Fruit fly (Drosophila melanogaster) whole organism, embryonic: ENCODE measurements around the gene Dpy-30L1.
A peak's percentile ranks its signal among the peaks of the same experiment; 100 is the strongest.

Experiments used
- Ada2b ChIP-seq: fragments of 200-800 bp; sonication (Bioruptor generic); IDR thresholded peaks from 2 replicates; pipeline ENCODE4 v1.3.6; 2022; ENCODE audit warnings: missing biosample characterization, missing genetic modification characterization
- Awh ChIP-seq: fragments of 200-800 bp; sonication (Bioruptor generic); IDR thresholded peaks from 2 replicates; pipeline ENCODE4, ENCODE4 v1.3.6; 2022; ENCODE audit warnings: missing biosample characterization, missing genetic modification characterization
- CG12071 ChIP-seq: fragments of 200-800 bp; sonication (Bioruptor generic); optimal IDR thresholded peaks from 3 replicates; lab custom pipeline; 2018; ENCODE audit warnings: missing biosample characterization, mild to moderate bottlenecking, missing genetic modification characterization
- CG12299 ChIP-seq: fragments of 200-800 bp; sonication (Bioruptor generic); optimal IDR thresholded peaks from 2 replicates; lab custom pipeline; 2018; ENCODE audit warnings: missing biosample characterization, mild to moderate bottlenecking, missing genetic modification characterization
- CG12391 ChIP-seq: fragments of 200-800 bp; sonication (Bioruptor generic); optimal IDR thresholded peaks from 3 replicates; lab custom pipeline; 2018; ENCODE audit warnings: missing biosample characterization, mild to moderate bottlenecking, missing genetic modification characterization, moderate library complexity
- CG14441 ChIP-seq: fragments of 200-800 bp; sonication (Bioruptor generic); IDR thresholded peaks from 2 replicates; pipeline ENCODE4 v1.3.6; 2022; ENCODE audit warnings: missing biosample characterization, missing genetic modification characterization
- CG1647 ChIP-seq: fragments of 200-800 bp; sonication (Bioruptor generic); optimal IDR thresholded peaks from 3 replicates; lab custom pipeline; 2016; ENCODE audit warnings: missing biosample characterization, missing genetic modification characterization
- CG2116 ChIP-seq: fragments of 200-800 bp; sonication (Bioruptor generic); optimal IDR thresholded peaks from 3 replicates; lab custom pipeline; 2018; ENCODE audit warnings: missing biosample characterization, mild to moderate bottlenecking, missing genetic modification characterization
- CG3065 ChIP-seq: fragments of 200-800 bp; sonication (Bioruptor generic); optimal IDR thresholded peaks from 2 replicates; lab custom pipeline; 2016; ENCODE audit warnings: missing biosample characterization, missing genetic modification characterization
- CG3847 ChIP-seq: fragments of 200-800 bp; sonication (Bioruptor generic); IDR thresholded peaks from 2 replicates; pipeline ENCODE4 v1.3.6; 2022; ENCODE audit warnings: missing biosample characterization, missing genetic modification characterization
- CG4328 ChIP-seq: fragments of 200-800 bp; sonication (Bioruptor generic); optimal IDR thresholded peaks from 3 replicates; lab custom pipeline; 2017; ENCODE audit warnings: missing biosample characterization, missing genetic modification reagents, missing genetic modification characterization
- CG4404 ChIP-seq: fragments of 200-800 bp; sonication (Bioruptor generic); IDR thresholded peaks from 2 replicates; pipeline ENCODE4 v1.3.6; 2022; ENCODE audit warnings: missing biosample characterization, missing genetic modification characterization
- CG4424 ChIP-seq: fragments of 200-800 bp; sonication (Bioruptor generic); optimal IDR thresholded peaks from 3 replicates; lab custom pipeline; 2016; ENCODE audit warnings: missing biosample characterization, missing genetic modification characterization
- CG6272 ChIP-seq: fragments of 200-800 bp; sonication (Bioruptor generic); IDR thresholded peaks from 2 replicates; pipeline ENCODE4 v1.3.6; 2022; ENCODE audit warnings: missing biosample characterization, missing genetic modification characterization
- CG7839 ChIP-seq: fragments of 200-800 bp; sonication (Bioruptor generic); optimal IDR thresholded peaks from 3 replicates; lab custom pipeline; 2018; ENCODE audit warnings: missing biosample characterization, mild to moderate bottlenecking, missing genetic modification characterization, moderate library complexity
- CG9215 ChIP-seq: fragments of 200-800 bp; sonication (Bioruptor generic); IDR thresholded peaks from 2 replicates; pipeline ENCODE4 v1.3.6; 2022; ENCODE audit warnings: missing biosample characterization, missing genetic modification characterization
- CkIIα-i1 ChIP-seq: fragments of 200-800 bp; sonication (Bioruptor generic); IDR thresholded peaks from 2 replicates; pipeline ENCODE4 v1.3.6; 2022; ENCODE audit warnings: missing biosample characterization, missing genetic modification characterization
- Deaf1 ChIP-seq: fragments of 200-800 bp; optimal IDR thresholded peaks from 3 replicates; lab custom pipeline; 2019; ENCODE audit warnings: missing biosample characterization, mild to moderate bottlenecking, missing genetic modification characterization, moderate library complexity
- Drgx ChIP-seq: fragments of 200-800 bp; sonication (Bioruptor generic); IDR thresholded peaks from 2 replicates; pipeline ENCODE4 v1.3.6; 2022; ENCODE audit warnings: missing biosample characterization, missing genetic modification characterization
- ERR ChIP-seq: fragments of 200-800 bp; sonication (Bioruptor generic); optimal IDR thresholded peaks from 2 replicates; lab custom pipeline; 2016; ENCODE audit warnings: missing biosample characterization, missing genetic modification characterization
- Ets97D ChIP-seq: fragments of 200-800 bp; sonication (Bioruptor generic); optimal IDR thresholded peaks from 3 replicates; lab custom pipeline; 2016; ENCODE audit warnings: missing biosample characterization, missing genetic modification characterization
- Gsc ChIP-seq: fragments of 200-800 bp; sonication (Bioruptor generic); IDR thresholded peaks from 2 replicates; pipeline ENCODE4 v1.3.6; 2022; ENCODE audit warnings: missing biosample characterization, missing genetic modification characterization
- Hmr ChIP-seq: fragments of 200-800 bp; sonication (Bioruptor generic); optimal IDR thresholded peaks from 3 replicates; lab custom pipeline; 2017; ENCODE audit warnings: mild to moderate bottlenecking, missing biosample characterization, missing genetic modification reagents, missing genetic modification characterization
- NK7.1 ChIP-seq: fragments of 200-800 bp; sonication (Bioruptor generic); optimal IDR thresholded peaks from 3 replicates; lab custom pipeline; 2016; ENCODE audit warnings: missing biosample characterization, missing genetic modification characterization
- Ssrp ChIP-seq: fragments of 200-800 bp; sonication (Bioruptor generic); optimal IDR thresholded peaks from 2 replicates; lab custom pipeline; 2018; ENCODE audit warnings: missing biosample characterization, mild to moderate bottlenecking, missing genetic modification characterization, moderate library complexity
- Trl ChIP-seq, 3 experiments: fragments of >200 bp in 2 of 3; fragments of 200-800 bp in 1 of 3; sonication (Bioruptor generic) in 1 of 3; optimal IDR thresholded peaks; 2 replicates in 1 of 3; 3 replicates in 2 of 3; lab custom pipeline; 2016 to 2017; ENCODE audit warnings: missing biosample characterization in 1 of 3, missing genetic modification characterization in 1 of 3
- ara ChIP-seq: fragments of 200-800 bp; sonication (Bioruptor generic); IDR thresholded peaks from 2 replicates; pipeline ENCODE4 v1.3.6; 2022; ENCODE audit warnings: missing biosample characterization, missing genetic modification characterization
- chinmo ChIP-seq: fragments of 200-800 bp; sonication (Bioruptor generic); IDR thresholded peaks from 4 replicates; pipeline ENCODE4 v1.3.6; 2022; ENCODE audit warnings: missing biosample characterization, missing genetic modification characterization; ENCODE audit not compliant: partially characterized antibody
- dm ChIP-seq: fragments of 200-800 bp; sonication (Bioruptor generic); optimal IDR thresholded peaks from 3 replicates; lab custom pipeline; 2016; ENCODE audit warnings: missing biosample characterization, missing genetic modification characterization
- fu2 ChIP-seq: fragments of 200-800 bp; sonication (Bioruptor generic); optimal IDR thresholded peaks from 2 replicates; lab custom pipeline; 2016; ENCODE audit warnings: missing biosample characterization, missing genetic modification characterization
- h ChIP-seq: fragments of >200 bp; optimal IDR thresholded peaks from 2 replicates; lab custom pipeline; 2017
- hb ChIP-seq: fragments of 200-800 bp; sonication (Bioruptor generic); IDR thresholded peaks from 3 replicates; pipeline ENCODE4 v1.3.6; 2022; ENCODE audit warnings: missing biosample characterization, missing genetic modification characterization; ENCODE audit not compliant: partially characterized antibody
- nau ChIP-seq: fragments of 200-800 bp; sonication (Bioruptor generic); optimal IDR thresholded peaks from 3 replicates; lab custom pipeline; 2017; ENCODE audit warnings: missing biosample characterization, mild to moderate bottlenecking, missing genetic modification characterization, missing genetic modification reagents
- onecut ChIP-seq: fragments of 200-800 bp; sonication (Bioruptor generic); IDR thresholded peaks from 2 replicates; pipeline ENCODE4 v1.3.6; 2022; ENCODE audit warnings: missing biosample characterization, missing genetic modification characterization
- slou ChIP-seq: fragments of 200-800 bp; sonication (Bioruptor generic); optimal IDR thresholded peaks from 3 replicates; lab custom pipeline; 2016; ENCODE audit warnings: missing biosample characterization, missing genetic modification characterization
- stwl ChIP-seq: fragments of 200-800 bp; sonication (Bioruptor generic); optimal IDR thresholded peaks from 3 replicates; lab custom pipeline; 2018; ENCODE audit warnings: missing biosample characterization, mild to moderate bottlenecking, missing genetic modification characterization, moderate library complexity
- trem ChIP-seq: fragments of 200-800 bp; optimal IDR thresholded peaks from 3 replicates; lab custom pipeline; 2019; ENCODE audit warnings: missing biosample characterization, mild to moderate bottlenecking, missing genetic modification characterization, moderate library complexity
- tup ChIP-seq: fragments of 200-800 bp; sonication (Bioruptor generic); optimal IDR thresholded peaks from 2 replicates; lab custom pipeline; 2016; ENCODE audit warnings: missing biosample characterization, mild to moderate bottlenecking, missing genetic modification characterization, moderate library complexity
- wor ChIP-seq: fragments of 200-800 bp; sonication (Bioruptor generic); IDR thresholded peaks from 2 replicates; pipeline ENCODE4 v1.3.6; 2022; ENCODE audit warnings: missing biosample characterization, missing genetic modification characterization
- zen ChIP-seq: fragments of 200-800 bp; sonication (Bioruptor generic); optimal IDR thresholded peaks from 3 replicates; lab custom pipeline; 2018; ENCODE audit warnings: missing biosample characterization, mild to moderate bottlenecking, missing genetic modification characterization, moderate library complexity

Dpy-30L1 gene

DNA sequence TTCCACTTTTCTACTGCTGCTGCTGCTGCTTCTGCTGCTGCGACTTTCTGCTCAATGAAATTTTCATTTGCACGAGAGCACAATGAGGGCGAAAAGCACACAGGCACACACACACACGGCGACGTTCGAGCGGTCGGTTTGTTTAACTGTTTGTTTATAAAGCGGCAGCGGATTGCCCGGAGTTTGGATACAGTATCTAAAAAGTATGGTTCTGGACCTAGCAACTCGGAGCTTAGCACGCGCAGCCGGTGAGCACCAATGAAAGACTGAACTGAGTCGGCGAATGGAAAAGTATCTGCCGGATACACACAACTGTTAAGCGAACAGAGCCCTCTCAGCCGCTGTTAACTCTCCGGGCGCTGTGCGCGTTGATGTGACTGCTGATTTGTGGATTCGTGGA lies 23.6 kb downstream of the Dpy-30L1 start, which contains the start of gene CG17124 (continued):
- TF ChIP-seq hb (GFP tag; lab: Robert Waterston, UW), result no peak
- TF ChIP-seq NK7.1 (GFP tag; lab: Kevin White, UChicago), result no peak
- peak; percentile 54 for TF ChIP-seq nau
- TF ChIP-seq slou (GFP tag; lab: Kevin White, UChicago), result no peak
- peak; percentile 24 for TF ChIP-seq CG7839 (tag; lab: Kevin White, UChicago)
- no peak for TF ChIP-seq CG14441 (GFP tag; lab: Robert Waterston, UW)
- peak; percentile 76 for TF ChIP-seq CG12299 (tag; lab: Kevin White, UChicago)
- no peak for TF ChIP-seq Ets97D
- TF ChIP-seq wor (GFP tag; lab: Robert Waterston, UW), result no peak
- TF ChIP-seq CG9215, result no peak
- no peak for TF ChIP-seq CG12391 (tag; lab: Kevin White, UChicago)
- TF ChIP-seq zen (tag; lab: Kevin White, UChicago), result no peak
- no peak for TF ChIP-seq CG3065 (GFP tag; lab: Kevin White, UChicago)
- peak; percentile 45; the same call in 1 of the 2 replicates for TF ChIP-seq ara (GFP tag; lab: Robert Waterston, UW)
- TF ChIP-seq CG4404 (GFP tag; lab: Robert Waterston, UW), result no peak
- TF ChIP-seq CkIIα-i1 (GFP tag; lab: Robert Waterston, UW), result no peak
- no peak for TF ChIP-seq tup (GFP tag; lab: Kevin White, UChicago)
- TF ChIP-seq CG4424 (GFP tag; lab: Kevin White, UChicago), result no peak
- peak; percentile 67 for TF ChIP-seq Awh
- TF ChIP-seq Hmr (GFP tag; lab: Kevin White, UChicago), result peak; percentile 65
- peak; percentile 43 to 61 for TF ChIP-seq Trl (optimal IDR thresholded peaks at IDR 0.05; lab: Kevin White, UChicago)
- peak; percentile 44 for TF ChIP-seq Trl (GFP tag; optimal IDR thresholded peaks at IDR 0.05; lab: Kevin White, UChicago)
- no peak for TF ChIP-seq CG2116 (GFP tag; lab: Kevin White, UChicago)
- no peak for TF ChIP-seq CG3847 (GFP tag; lab: Robert Waterston, UW)
- peak; percentile 56 for TF ChIP-seq CG12071 (GFP tag; lab: Kevin White, UChicago)
- TF ChIP-seq ERR (GFP tag; lab: Kevin White, UChicago), result peak; percentile 12
- TF ChIP-seq CG1647 (GFP tag; lab: Kevin White, UChicago), result no peak
- no peak for TF ChIP-seq Gsc

DNA sequence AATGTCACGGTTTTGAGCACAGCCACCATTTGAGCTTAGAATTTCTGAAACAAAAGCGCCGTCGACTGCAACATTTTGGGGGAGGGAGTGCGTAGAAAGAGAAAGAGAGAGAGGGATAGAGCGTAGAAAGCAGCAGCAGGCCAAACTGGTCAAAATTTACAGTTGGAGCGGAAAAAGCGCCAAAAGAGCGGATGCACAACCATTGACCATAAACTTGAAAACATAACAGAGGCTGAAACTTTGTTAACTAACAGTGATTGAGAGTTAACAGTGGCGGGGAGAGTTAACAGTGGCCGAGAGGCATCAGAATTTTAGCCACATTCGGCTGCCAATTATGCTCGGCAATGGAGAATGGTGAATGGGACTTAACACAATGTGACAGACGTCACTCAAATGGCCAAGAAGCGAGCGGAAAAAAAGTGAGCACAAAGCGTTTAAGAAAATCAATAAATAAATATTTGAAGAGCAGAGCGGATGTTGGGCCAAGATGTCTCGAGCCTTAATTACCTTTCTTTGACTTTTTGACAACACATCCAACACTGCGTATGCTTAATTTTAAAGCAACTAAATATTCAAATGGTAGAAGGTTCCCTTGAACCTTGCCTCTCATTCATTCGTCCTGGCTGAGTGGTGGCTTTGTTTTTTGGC lies 24.7 kb downstream of the Dpy-30L1 start:
- TF ChIP-seq dm (GFP tag; lab: Kevin White, UChicago) (no peak), CG4328 (GFP tag; lab: Kevin White, UChicago) (no peak), CG6272 (no peak), onecut (peak; percentile 71; the same call in 1 of the 2 replicates), Ssrp (no peak), Deaf1 (tag; lab: Kevin White, UChicago) (peak; percentile 52), fu2 (GFP tag; lab: Kevin White, UChicago) (no peak), chinmo (peak; percentile 24; the same call in 1 of the 4 replicates), Ada2b (GFP tag; lab: Robert Waterston, UW) (no peak), trem (tag; lab: Kevin White, UChicago) (no peak), Trl (optimal IDR thresholded peaks at IDR 0.05; lab: Kevin White, UChicago) (peak; percentile 69 to 88), Trl (GFP tag; optimal IDR thresholded peaks at IDR 0.05; lab: Kevin White, UChicago) (no peak)
- TF ChIP-seq, all 482 proteins: peak for 4

DNA sequence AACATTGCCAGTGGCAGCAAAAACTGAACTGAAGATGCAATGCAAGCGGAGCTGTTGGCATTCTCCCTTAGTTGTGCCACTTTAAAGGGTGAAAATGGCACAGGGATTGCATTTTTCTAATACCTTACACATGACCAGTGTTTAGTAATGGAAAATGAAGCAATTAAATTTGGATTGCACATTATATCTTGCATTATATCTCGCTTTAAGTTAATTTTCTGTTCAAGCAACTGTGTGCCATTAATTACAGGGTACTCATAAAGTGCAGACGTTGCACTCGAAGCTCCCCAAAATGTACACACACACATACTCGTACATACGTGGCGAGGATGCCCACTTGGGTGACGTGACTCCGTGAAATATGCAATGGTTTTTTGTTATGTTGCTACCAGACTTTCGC lies 27.2 kb downstream of the Dpy-30L1 start:
- peak; percentile 33 for TF ChIP-seq stwl (tag; lab: Kevin White, UChicago)
- TF ChIP-seq Drgx (GFP tag; lab: Robert Waterston, UW), result 0 out of 2 replicates have a peak, but pooled peaks have one; percentile 31
- no peak for TF ChIP-seq h (lab: Kevin White, UChicago)
- TF ChIP-seq, all 482 proteins: peak for 2
